Worm (Caenorhabditis elegans): ENCODE data around the gene ast-1.

DNA sequence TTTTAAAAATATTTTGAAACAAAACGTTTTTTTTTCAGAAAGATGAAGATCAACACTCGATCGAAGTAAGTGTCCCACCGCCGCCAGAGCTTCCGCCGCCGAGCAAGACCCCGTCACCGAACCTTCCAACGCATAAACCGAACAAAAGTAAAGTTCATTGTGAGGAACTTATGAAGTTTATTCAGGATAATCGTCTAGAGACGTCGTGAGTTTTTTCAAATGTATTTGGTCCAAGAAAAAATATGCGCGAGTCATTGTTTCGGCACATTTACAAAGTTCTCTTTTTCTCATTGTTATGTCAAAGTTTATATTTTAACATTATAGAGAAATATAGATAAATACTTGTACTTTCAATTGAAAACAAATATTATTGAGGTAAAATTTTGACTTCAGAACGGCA is 9.9 kb downstream of the ast-1 start:
- TF ChIP-seq tab-1 (GFP tag; IDR thresholded peaks at IDR 0.05): no peak
- TF ChIP-seq flt-1 (GFP tag; IDR thresholded peaks at IDR 0.05): no peak
- no peak for TF ChIP-seq ref-1 (GFP tag; conservative IDR thresholded peaks at IDR 0.05)
- no peak for TF ChIP-seq ztf-29 (GFP tag; IDR thresholded peaks at IDR 0.05)
- no peak for TF ChIP-seq T22C8.4 (GFP tag; IDR thresholded peaks at IDR 0.05)
- TF ChIP-seq ztf-23 (GFP tag; IDR thresholded peaks at IDR 0.05): no peak
- TF ChIP-seq cog-1 (tag; optimal IDR thresholded peaks at IDR 0.05): no peak

Measured in whole organism, midembryonic.